Worm (Caenorhabditis elegans): ENCODE data around the gene nhr-273.

- TF ChIP-seq unc-62 (GFP tag; optimal IDR thresholded peaks at IDR 0.05) (no peak), mls-2 (tag; optimal IDR thresholded peaks at IDR 0.05) (no peak), elt-1 (tag; optimal IDR thresholded peaks at IDR 0.05; ENCODE audit: borderline replicate concordance, insufficient read depth) (no peak), lin-13 (tag; optimal IDR thresholded peaks at IDR 0.05) (no peak), lsy-2 (tag; optimal IDR thresholded peaks at IDR 0.05) (no peak), nhr-237 (tag; optimal IDR thresholded peaks at IDR 0.05) (no peak), nhr-28 (tag; optimal IDR thresholded peaks at IDR 0.05) (no peak), mep-1 (tag; optimal IDR thresholded peaks at IDR 0.05) (no peak)
Measured at ce11 chrII:4392526-4393057, 42.5 kb upstream of the nhr-273 start, which contains the start of gene mlt-7.
